Worm (Caenorhabditis elegans) whole organism, L1 larva: ENCODE results near the gene F46B6.2.
A peak's percentile ranks its signal among the peaks of the same experiment; 100 is the strongest.

Experiments used
- C16A3.4 ChIP-seq: fragments of 150-350 bp; optimal IDR thresholded peaks from 2 replicates; lab custom pipeline; 2014; ENCODE audit warnings: missing biosample characterization, missing genetic modification characterization
- C34B4.2 ChIP-seq: sonication (generic microtip); optimal IDR thresholded peaks from 2 replicates; lab custom pipeline; 2017; ENCODE audit warnings: mild to moderate bottlenecking, missing genetic modification characterization, missing compliant biosample characterization
- F16B12.6 ChIP-seq: fragments of 150-350 bp; optimal IDR thresholded peaks from 2 replicates; lab custom pipeline; 2014; ENCODE audit warnings: missing biosample characterization, missing genetic modification characterization
- Y116A8C.19 ChIP-seq: sonication (generic microtip); optimal IDR thresholded peaks from 2 replicates; lab custom pipeline; 2016; ENCODE audit warnings: missing compliant biosample characterization, missing genetic modification characterization, borderline replicate concordance
- blmp-1 ChIP-seq: fragments of 150-350 bp; optimal IDR thresholded peaks from 2 replicates; lab custom pipeline; 2014; ENCODE audit warnings: missing biosample characterization, missing genetic modification characterization
- ceh-8 ChIP-seq: fragments of 200-800 bp; sonication (Bioruptor generic); optimal IDR thresholded peaks from 2 replicates; lab custom pipeline; 2018; ENCODE audit warnings: mild to moderate bottlenecking, missing genetic modification characterization, moderate library complexity, missing compliant biosample characterization
- ceh-88 ChIP-seq: fragments of 200-800 bp; sonication (Bioruptor generic); IDR thresholded peaks from 2 replicates; pipeline ENCODE4 v1.3.6; 2022; ENCODE audit warnings: missing genetic modification characterization, missing compliant biosample characterization
- ces-1 ChIP-seq: fragments of 150-350 bp; optimal IDR thresholded peaks from 2 replicates; lab custom pipeline; 2014; ENCODE audit warnings: missing biosample characterization, missing genetic modification reagents, missing genetic modification characterization
- dpl-1 ChIP-seq, 3 experiments: fragments of 150-350 bp in 2 of 3; sonication (generic microtip) in 1 of 3; optimal IDR thresholded peaks; 2 replicates each; lab custom pipeline; 2014 to 2017; ENCODE audit warnings: missing biosample characterization in 3 of 3, missing genetic modification characterization in 3 of 3, missing genetic modification reagents in 3 of 3
- efl-1 ChIP-seq, 4 experiments: fragments of 150-350 bp; optimal IDR thresholded peaks in 3 of 4; peaks in 1 of 4; 1 replicate in 1 of 4; 2 replicates in 3 of 4; lab custom pipeline; 2014; ENCODE audit warnings: missing biosample characterization in 2 of 4, missing genetic modification characterization in 2 of 4, missing genetic modification reagents in 2 of 4
- efl-3 ChIP-seq: fragments of 200-800 bp; sonication (Bioruptor generic); optimal IDR thresholded peaks from 2 replicates; lab custom pipeline; 2018; ENCODE audit warnings: mild to moderate bottlenecking, missing genetic modification characterization, missing compliant biosample characterization
- egl-13 ChIP-seq: sonication (generic microtip); optimal IDR thresholded peaks from 2 replicates; lab custom pipeline; 2016; ENCODE audit warnings: missing genotype, missing genetic modification reagents, missing genetic modification characterization, missing compliant biosample characterization
- elt-3 ChIP-seq, 6 experiments: fragments of 150-350 bp in 1 of 6; sonication (generic microtip); optimal IDR thresholded peaks; 2 replicates each; lab custom pipeline; 2017 to 2018; ENCODE audit warnings: missing biosample characterization in 6 of 6, missing genetic modification characterization in 6 of 6, inconsistent platforms in 1 of 6
- ets-5 ChIP-seq: fragments of 200-800 bp; sonication (Bioruptor generic); IDR thresholded peaks from 2 replicates; pipeline ENCODE4 v1.3.6; 2022; ENCODE audit warnings: missing genetic modification characterization, missing compliant biosample characterization
- fkh-10 ChIP-seq: sonication (generic microtip); optimal IDR thresholded peaks from 2 replicates; lab custom pipeline; 2017; ENCODE audit warnings: missing biosample characterization, missing genetic modification reagents, missing genetic modification characterization
- fkh-8 ChIP-seq: sonication (generic microtip); optimal IDR thresholded peaks from 2 replicates; lab custom pipeline; 2016; ENCODE audit warnings: mild to moderate bottlenecking, missing genetic modification characterization, missing compliant biosample characterization
- fos-1 ChIP-seq: fragments of 150-350 bp; optimal IDR thresholded peaks from 2 replicates; lab custom pipeline; 2014; ENCODE audit warnings: missing biosample characterization, missing genetic modification characterization
- grh-1 ChIP-seq: fragments of 200-800 bp; sonication (Bioruptor generic); IDR thresholded peaks from 2 replicates; pipeline ENCODE4 v1.3.6; 2022; ENCODE audit warnings: missing genetic modification reagents, missing genetic modification characterization, missing compliant biosample characterization
- hlh-17 ChIP-seq: fragments of 200-800 bp; sonication (Bioruptor generic); optimal IDR thresholded peaks from 2 replicates; lab custom pipeline; 2018; ENCODE audit warnings: missing genetic modification characterization, mild to moderate bottlenecking, missing compliant biosample characterization, moderate library complexity, borderline replicate concordance
- hlh-4 ChIP-seq: sonication (generic microtip); optimal IDR thresholded peaks from 2 replicates; lab custom pipeline; 2016; ENCODE audit warnings: mild to moderate bottlenecking, missing genetic modification characterization, missing compliant biosample characterization
- hpl-2 ChIP-seq: fragments of 150-350 bp; optimal IDR thresholded peaks from 2 replicates; lab custom pipeline; 2014; ENCODE audit warnings: missing biosample characterization, missing genetic modification reagents, missing genetic modification characterization
- irx-1 ChIP-seq: sonication (generic microtip); optimal IDR thresholded peaks from 2 replicates; lab custom pipeline; 2016; ENCODE audit warnings: missing genetic modification characterization, missing compliant biosample characterization
- lin-13 ChIP-seq: fragments of 150-350 bp; optimal IDR thresholded peaks from 2 replicates; lab custom pipeline; 2014; ENCODE audit warnings: missing biosample characterization, missing genetic modification reagents, missing genetic modification characterization
- lin-14 ChIP-seq: fragments of 200-800 bp; sonication (Bioruptor generic); optimal IDR thresholded peaks from 2 replicates; lab custom pipeline; 2018; ENCODE audit warnings: mild to moderate bottlenecking, missing genetic modification characterization, moderate library complexity, missing compliant biosample characterization
- lin-15B ChIP-seq: fragments of 150-350 bp; sonication (generic microtip); optimal IDR thresholded peaks from 3 replicates; lab custom pipeline; 2014; ENCODE audit warnings: missing biosample characterization, missing genetic modification characterization
- lin-35 ChIP-seq, 2 experiments: fragments of 150-350 bp; optimal IDR thresholded peaks; 2 replicates each; lab custom pipeline; 2014; ENCODE audit warnings: missing biosample characterization in 2 of 2, missing genetic modification characterization in 2 of 2, missing genetic modification reagents in 2 of 2
- lin-39 ChIP-seq: fragments of 150-350 bp; optimal IDR thresholded peaks from 2 replicates; lab custom pipeline; 2014; ENCODE audit warnings: missing biosample characterization, missing genetic modification reagents, missing genetic modification characterization
- lsy-2 ChIP-seq, 2 experiments: fragments of 150-350 bp; optimal IDR thresholded peaks; 2 replicates each; lab custom pipeline; 2014; ENCODE audit warnings: missing biosample characterization in 2 of 2, missing genetic modification characterization in 2 of 2
- mep-1 ChIP-seq: fragments of 150-350 bp; optimal IDR thresholded peaks from 2 replicates; lab custom pipeline; 2014; ENCODE audit warnings: missing biosample characterization, missing genetic modification characterization
- nhr-12 ChIP-seq: sonication (generic microtip); optimal IDR thresholded peaks from 2 replicates; lab custom pipeline; 2017; ENCODE audit warnings: missing biosample characterization, missing genetic modification characterization
- nhr-237 ChIP-seq: fragments of 150-350 bp; optimal IDR thresholded peaks from 2 replicates; lab custom pipeline; 2014; ENCODE audit warnings: missing biosample characterization, missing genetic modification characterization
- nhr-47 ChIP-seq: sonication (generic microtip); optimal IDR thresholded peaks from 2 replicates; lab custom pipeline; 2016; ENCODE audit warnings: mild to moderate bottlenecking, missing genetic modification characterization, moderate library complexity, missing compliant biosample characterization
- nhr-85 ChIP-seq: sonication (generic microtip); peaks from one replicate; lab custom pipeline; 2016; ENCODE audit warnings: missing genetic modification characterization, inconsistent platforms, missing compliant biosample characterization
- nhr-90 ChIP-seq: sonication (generic microtip); optimal IDR thresholded peaks from 2 replicates; lab custom pipeline; 2016; ENCODE audit warnings: mild to moderate bottlenecking, missing genetic modification characterization, missing compliant biosample characterization; ENCODE audit not compliant: poor library complexity
- pax-3 ChIP-seq: fragments of 200-800 bp; sonication (Bioruptor generic); optimal IDR thresholded peaks from 2 replicates; lab custom pipeline; 2018; ENCODE audit warnings: mild to moderate bottlenecking, missing genetic modification characterization, moderate library complexity, missing compliant biosample characterization
- rnt-1 ChIP-seq: sonication (generic microtip); optimal IDR thresholded peaks from 2 replicates; lab custom pipeline; 2016; ENCODE audit warnings: mild to moderate bottlenecking, missing genetic modification characterization, moderate library complexity, missing compliant biosample characterization
- skn-1 ChIP-seq: fragments of 150-350 bp; optimal IDR thresholded peaks from 2 replicates; lab custom pipeline; 2014; ENCODE audit warnings: missing biosample characterization, missing genetic modification characterization
- snpc-4 ChIP-seq: fragments of 150-350 bp; optimal IDR thresholded peaks from 2 replicates; lab custom pipeline; 2014; ENCODE audit warnings: missing biosample characterization, missing genetic modification characterization
- snu-23 ChIP-seq: sonication (generic microtip); optimal IDR thresholded peaks from 2 replicates; lab custom pipeline; 2016; ENCODE audit warnings: missing genetic modification characterization, missing compliant biosample characterization
- sup-37 ChIP-seq: fragments of 200-800 bp; sonication (Bioruptor generic); optimal IDR thresholded peaks from 2 replicates; lab custom pipeline; 2018; ENCODE audit warnings: mild to moderate bottlenecking, missing genetic modification characterization, missing compliant biosample characterization
- swsn-7 ChIP-seq: sonication (generic microtip); optimal IDR thresholded peaks from 2 replicates; lab custom pipeline; 2016; ENCODE audit warnings: missing genetic modification characterization, missing compliant biosample characterization
- tlp-1 ChIP-seq: fragments of 150-350 bp; optimal IDR thresholded peaks from 2 replicates; lab custom pipeline; 2014; ENCODE audit warnings: missing biosample characterization, missing genetic modification characterization
- unc-130 ChIP-seq: fragments of 150-350 bp; optimal IDR thresholded peaks from 2 replicates; lab custom pipeline; 2017; ENCODE audit warnings: missing biosample characterization, missing genetic modification characterization, inconsistent platforms
- unc-86 ChIP-seq: sonication (generic microtip); optimal IDR thresholded peaks from 2 replicates; lab custom pipeline; 2016; ENCODE audit warnings: missing genetic modification characterization, missing compliant biosample characterization
- unc-98 ChIP-seq: fragments of 200-800 bp; sonication (Bioruptor generic); IDR thresholded peaks from 2 replicates; pipeline ENCODE4 v1.3.6; 2022; ENCODE audit warnings: missing genetic modification characterization, missing compliant biosample characterization
- vab-15 ChIP-seq: sonication (generic microtip); optimal IDR thresholded peaks from 2 replicates; lab custom pipeline; 2017; ENCODE audit warnings: missing genotype, mild to moderate bottlenecking, missing genetic modification characterization, missing compliant biosample characterization
- xbp-1 ChIP-seq: sonication (generic microtip); optimal IDR thresholded peaks from 2 replicates; lab custom pipeline; 2016; ENCODE audit warnings: missing genetic modification characterization, missing compliant biosample characterization
- zag-1 ChIP-seq: fragments of 150-350 bp; optimal IDR thresholded peaks from 2 replicates; lab custom pipeline; 2014; ENCODE audit warnings: missing biosample characterization, missing genetic modification characterization
- zip-4 ChIP-seq: fragments of 200-800 bp; sonication (Bioruptor generic); optimal IDR thresholded peaks from 2 replicates; lab custom pipeline; 2018; ENCODE audit warnings: mild to moderate bottlenecking, missing genetic modification characterization, moderate library complexity, missing compliant biosample characterization
- ztf-4 ChIP-seq: fragments of 150-350 bp; optimal IDR thresholded peaks from 2 replicates; lab custom pipeline; 2014; ENCODE audit warnings: missing biosample characterization, missing genetic modification characterization

F46B6.2 gene

ce11 chrV:9771970-9772369 is at the start of gene F46B6.2:
Gene F46B6.2 (plus strand): TSS chrV:9772285.
- TF ChIP-seq ces-1 (GFP tag; lab: Kevin White, UChicago): peak; percentile 99
- TF ChIP-seq fkh-10: peak; percentile 56
- TF ChIP-seq nhr-12: no peak
- no peak for TF ChIP-seq irx-1 (tag; lab: Kevin White, UChicago)
- no peak for TF ChIP-seq C34B4.2 (tag; lab: Kevin White, UChicago)

- TF ChIP-seq sup-37 (GFP tag; lab: Kevin White, UChicago): no peak
- no peak for TF ChIP-seq Y116A8C.19 (tag; lab: Kevin White, UChicago)
- no peak for TF ChIP-seq ceh-8 (GFP tag; lab: Kevin White, UChicago)
- no peak for TF ChIP-seq fos-1 (tag; lab: Kevin White, UChicago)
- TF ChIP-seq zag-1 (tag; lab: Kevin White, UChicago): no peak
- TF ChIP-seq elt-3 (tag; optimal IDR thresholded peaks at IDR 0.05; lab: Kevin White, UChicago): peak in 1 of 6 experiments; percentile 9
- peak; percentile 42 for TF ChIP-seq lin-14 (GFP tag; lab: Kevin White, UChicago)
- TF ChIP-seq hpl-2 (GFP tag; lab: Kevin White, UChicago): no peak
- no peak for TF ChIP-seq ceh-88
- TF ChIP-seq zip-4: no peak
- TF ChIP-seq nhr-85 (tag; lab: Kevin White, UChicago): peak; percentile 76
- TF ChIP-seq mep-1 (tag; lab: Kevin White, UChicago): peak; percentile 7
- no peak for TF ChIP-seq ztf-4 (tag; lab: Kevin White, UChicago)
- TF ChIP-seq hlh-4: no peak
- no peak for TF ChIP-seq hlh-17 (GFP tag; lab: Kevin White, UChicago)
- TF ChIP-seq tlp-1 (tag; lab: Kevin White, UChicago): no peak
- no peak for TF ChIP-seq ets-5 (GFP tag; lab: Robert Waterston, UW)
- TF ChIP-seq unc-130 (tag; lab: Kevin White, UChicago): no peak
- peak; percentile 25 for TF ChIP-seq blmp-1 (tag; lab: Kevin White, UChicago)
- no peak for TF ChIP-seq unc-98 (GFP tag; lab: Robert Waterston, UW)
- TF ChIP-seq grh-1 (GFP tag; lab: Robert Waterston, UW): no peak
- no peak for TF ChIP-seq lin-15B (tag; lab: Kevin White, UChicago)
- no peak for TF ChIP-seq skn-1
- TF ChIP-seq lin-13 (GFP tag; lab: Kevin White, UChicago): no peak
- no peak for TF ChIP-seq irx-1 (tag; lab: Kevin White, UChicago)
- no peak for TF ChIP-seq egl-13
- TF ChIP-seq C16A3.4 (tag; lab: Kevin White, UChicago): peak; percentile 13
- peak in 1 of 3 experiments; percentile 5 for TF ChIP-seq dpl-1 (GFP tag; optimal IDR thresholded peaks at IDR 0.05; lab: Kevin White, UChicago)
- no peak for TF ChIP-seq C34B4.2 (tag; lab: Kevin White, UChicago)
- no peak for TF ChIP-seq nhr-90 (tag; lab: Kevin White, UChicago)
- peak; percentile 21 for TF ChIP-seq snu-23 (GFP tag; lab: Kevin White, UChicago)
- TF ChIP-seq snpc-4 (tag; lab: Kevin White, UChicago): no peak
- no peak for TF ChIP-seq efl-3 (GFP tag; lab: Kevin White, UChicago)
- no peak for TF ChIP-seq xbp-1 (tag; lab: Kevin White, UChicago)
- TF ChIP-seq fkh-8 (tag; lab: Kevin White, UChicago): no peak
- TF ChIP-seq efl-1 (optimal IDR thresholded peaks at IDR 0.05; lab: Kevin White, UChicago): no peak
- TF ChIP-seq efl-1 (GFP tag; optimal IDR thresholded peaks at IDR 0.05 in 1 of 2; lab: Kevin White, UChicago): no peak
- no peak for TF ChIP-seq F16B12.6 (tag; lab: Kevin White, UChicago)
- TF ChIP-seq vab-15 (tag; lab: Kevin White, UChicago): no peak
- TF ChIP-seq swsn-7 (tag; lab: Kevin White, UChicago): no peak
- TF ChIP-seq lin-35 (GFP tag; optimal IDR thresholded peaks at IDR 0.05; lab: Kevin White, UChicago): peak in 1 of 2 experiments; percentile 37
- peak in 1 of 2 experiments; percentile 49 for TF ChIP-seq lsy-2 (tag; optimal IDR thresholded peaks at IDR 0.05; lab: Kevin White, UChicago)
- TF ChIP-seq lin-39 (tag; lab: Kevin White, UChicago): no peak
- no peak for TF ChIP-seq rnt-1 (tag; lab: Kevin White, UChicago)
- TF ChIP-seq unc-86 (tag; lab: Kevin White, UChicago): no peak
- no peak for TF ChIP-seq nhr-237 (tag; lab: Kevin White, UChicago)
- no peak for TF ChIP-seq nhr-47
- no peak for TF ChIP-seq pax-3 (tag; lab: Kevin White, UChicago)
Measured at ce11 chrV:9724021-9724671, 47.9 kb upstream of the F46B6.2 start, which contains the start of gene slcr-46.3. Gene slcr-46.3 (minus strand): TSS chrV:9724106.
